Fruit fly (Drosophila melanogaster): ENCODE measurements around the gene Gabat.

Gene Gabat

dm6 chr3L:19991714-19992231 lies 8.7 kb downstream of the Gabat start, which contains the start of the genes CG7646 and Nca (continued):
- TF ChIP-seq CG6854 (GFP tag; optimal IDR thresholded peaks at IDR 0.05) (no peak), CG2678 (tag; optimal IDR thresholded peaks at IDR 0.05) (no peak), slbo (GFP tag; IDR thresholded peaks at IDR 0.05) (no peak), Max (GFP tag; optimal IDR thresholded peaks at IDR 0.05) (no peak), pzg (GFP tag; optimal IDR thresholded peaks at IDR 0.05) (peak; percentile 67), CG16813 (GFP tag; IDR thresholded peaks at IDR 0.05; ENCODE audit: partially characterized antibody) (peak; percentile 91), CG31441 (GFP tag; IDR thresholded peaks at IDR 0.05) (peak; percentile 32; the same call in 1 of the 2 replicates), schlank (tag; optimal IDR thresholded peaks at IDR 0.05) (no peak), zfh2 (GFP tag; optimal IDR thresholded peaks at IDR 0.05) (peak; percentile 38), gro (GFP tag; optimal IDR thresholded peaks at IDR 0.05) (no peak), CG12236 (GFP tag; optimal IDR thresholded peaks at IDR 0.05) (no peak), klu (GFP tag; IDR thresholded peaks at IDR 0.05) (no peak), p53 (GFP tag; optimal IDR thresholded peaks at IDR 0.05) (no peak), Ada2b (GFP tag; IDR thresholded peaks at IDR 0.05) (no peak), CG5953 (GFP tag; IDR thresholded peaks at IDR 0.05) (no peak), amos (GFP tag; IDR thresholded peaks at IDR 0.05; ENCODE audit: partially characterized antibody) (peak; percentile 96), Mes4 (GFP tag; optimal IDR thresholded peaks at IDR 0.05) (no peak), CG7372 (GFP tag; IDR thresholded peaks at IDR 0.05) (no peak), unpg (GFP tag; optimal IDR thresholded peaks at IDR 0.05) (no peak), CG18599 (GFP tag; optimal IDR thresholded peaks at IDR 0.05) (no peak), CG17612 (GFP tag; IDR thresholded peaks at IDR 0.05) (no peak), Fer2 (tag; optimal IDR thresholded peaks at IDR 0.05) (no peak), Bdp1 (GFP tag; optimal IDR thresholded peaks at IDR 0.05) (no peak), Gsc (GFP tag; IDR thresholded peaks at IDR 0.05) (no peak), repo (GFP tag; optimal IDR thresholded peaks at IDR 0.05) (no peak), CG15011 (GFP tag; optimal IDR thresholded peaks at IDR 0.05) (no peak), CG12155 (GFP tag; optimal IDR thresholded peaks at IDR 0.05) (no peak), Med (GFP tag) (peak; percentile 59), Stat92E (GFP tag; optimal IDR thresholded peaks at IDR 0.05) (no peak), zf30C (GFP tag; optimal IDR thresholded peaks at IDR 0.05) (no peak), Nf-YC (tag; optimal IDR thresholded peaks at IDR 0.05) (no peak), CG12219 (GFP tag; optimal IDR thresholded peaks at IDR 0.05) (no peak), Blimp-1 (GFP tag; optimal IDR thresholded peaks at IDR 0.05) (no peak), CG10959 (GFP tag; IDR thresholded peaks at IDR 0.05) (no peak), CoRest (tag; optimal IDR thresholded peaks at IDR 0.05) (no peak), sim (GFP tag; IDR thresholded peaks at IDR 0.05) (no peak), ap (GFP tag; IDR thresholded peaks at IDR 0.05) (no peak), bbx (GFP tag; IDR thresholded peaks at IDR 0.05; ENCODE audit: partially characterized antibody) (peak; percentile 95), Taf1 (GFP tag; IDR thresholded peaks at IDR 0.05) (no peak), ato (GFP tag; IDR thresholded peaks at IDR 0.05; ENCODE audit: partially characterized antibody) (peak; percentile 86), CG1602 (GFP tag; optimal IDR thresholded peaks at IDR 0.05) (no peak), ewg (GFP tag; optimal IDR thresholded peaks at IDR 0.05) (no peak), CG9215 (GFP tag; IDR thresholded peaks at IDR 0.05) (no peak), CG11723 (GFP tag; optimal IDR thresholded peaks at IDR 0.05) (no peak), E2f1 (GFP tag; IDR thresholded peaks at IDR 0.05) (no peak), pho (GFP tag; optimal IDR thresholded peaks at IDR 0.05) (no peak), CG10654 (GFP tag; optimal IDR thresholded peaks at IDR 0.05) (no peak), CG31224 (GFP tag; IDR thresholded peaks at IDR 0.05) (no peak), CG15514 (GFP tag; optimal IDR thresholded peaks at IDR 0.05) (peak; percentile 89), CG6254 (GFP tag; optimal IDR thresholded peaks at IDR 0.05) (no peak), CG17361 (GFP tag; IDR thresholded peaks at IDR 0.05) (no peak; the same call in 2 of the 3 replicates)
